Worm (Caenorhabditis elegans): ENCODE data around the gene R10E11.9.

R10E11.9 gene

DNA sequence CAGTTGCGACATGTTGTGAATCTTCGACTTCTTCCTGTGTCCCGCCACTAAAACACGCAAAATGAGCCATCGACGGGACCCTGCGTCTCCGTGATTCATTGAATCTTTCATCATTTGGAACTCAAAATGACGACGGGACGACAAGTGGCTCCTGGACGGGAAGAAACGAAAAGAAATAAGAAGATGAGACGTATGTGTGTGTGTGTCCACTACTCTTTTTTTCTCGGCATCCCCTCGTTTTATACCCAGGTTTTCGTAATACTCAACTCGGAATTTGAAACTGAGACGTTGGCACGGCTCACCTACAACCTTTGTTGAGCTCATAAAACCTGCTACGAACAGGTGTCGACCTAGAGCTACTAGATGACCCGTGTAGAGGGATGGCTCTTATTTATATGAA is 48.9 kb downstream of the R10E11.9 start:
- TF ChIP-seq athp-1 (tag; optimal IDR thresholded peaks at IDR 0.05): no peak
- TF ChIP-seq ceh-91 (GFP tag; IDR thresholded peaks at IDR 0.05): no peak
- TF ChIP-seq hlh-26 (GFP tag; conservative IDR thresholded peaks at IDR 0.05): no peak
- no peak for TF ChIP-seq nfya-1 (tag; optimal IDR thresholded peaks at IDR 0.05; ENCODE audit: borderline replicate concordance, insufficient read depth)
- TF ChIP-seq ceh-58 (GFP tag; IDR thresholded peaks at IDR 0.05): no peak
- TF ChIP-seq Y53F4B.3 (GFP tag; IDR thresholded peaks at IDR 0.05): no peak
- TF ChIP-seq snpc-4 (GFP tag; optimal IDR thresholded peaks at IDR 0.05): no peak
- no peak for TF ChIP-seq snpc-4 (tag; optimal IDR thresholded peaks at IDR 0.05)
- TF ChIP-seq ama-1 (optimal IDR thresholded peaks at IDR 0.05): no peak
- TF ChIP-seq ama-1 (GFP tag; optimal IDR thresholded peaks at IDR 0.05): no peak
- no peak for TF ChIP-seq K12H6.12 (tag; optimal IDR thresholded peaks at IDR 0.05)
- TF ChIP-seq egrh-3 (GFP tag; IDR thresholded peaks at IDR 0.05): no peak
- TF ChIP-seq Y67H2A.10 (GFP tag; conservative IDR thresholded peaks at IDR 0.05): no peak
- TF ChIP-seq F37B4.10 (GFP tag; IDR thresholded peaks at IDR 0.05): no peak
- no peak for TF ChIP-seq F52B5.7 (tag; optimal IDR thresholded peaks at IDR 0.05)
- no peak for TF ChIP-seq hmg-20 (GFP tag; IDR thresholded peaks at IDR 0.05)
- no peak for TF ChIP-seq C17E4.6 (GFP tag; IDR thresholded peaks at IDR 0.05)
- TF ChIP-seq F22D6.2 (tag; optimal IDR thresholded peaks at IDR 0.05): no peak
- TF ChIP-seq sea-2 (GFP tag; IDR thresholded peaks at IDR 0.05): no peak
- TF ChIP-seq tbx-9 (tag; optimal IDR thresholded peaks at IDR 0.05; ENCODE audit: borderline replicate concordance): no peak

- TF ChIP-seq sdz-38 (tag; optimal IDR thresholded peaks at IDR 0.05) (no peak), dpl-1 (GFP tag; optimal IDR thresholded peaks at IDR 0.05) (no peak), lir-1 (GFP tag; conservative IDR thresholded peaks at IDR 0.05) (no peak), C06A6.2 (GFP tag; conservative IDR thresholded peaks at IDR 0.05) (no peak), nfya-2 (GFP tag; IDR thresholded peaks at IDR 0.05) (no peak), Y53G8AR.9 (GFP tag; conservative IDR thresholded peaks at IDR 0.05) (no peak)
Observed at ce11 chrIII:9743239-9743638, 50.2 kb downstream of the R10E11.9 start, which contains the start of gene T05G5.1. T05G5.1 (minus strand) TSS chrIII:9743339.

- TF ChIP-seq rpc-1 (optimal IDR thresholded peaks at IDR 0.05) (no peak), rpc-1 (tag; optimal IDR thresholded peaks at IDR 0.05) (no peak), hmg-1.2 (GFP tag; IDR thresholded peaks at IDR 0.05) (peak; percentile 57; the same call in 1 of the 2 replicates), ets-4 (GFP tag; optimal IDR thresholded peaks at IDR 0.05) (no peak), lsy-27 (tag; optimal IDR thresholded peaks at IDR 0.05; ENCODE audit: borderline replicate concordance, insufficient read depth) (no peak)
Observed at ce11 chrIII:9741985-9742384, 51.5 kb downstream of the R10E11.9 start.
